Worm (Caenorhabditis elegans): ENCODE measurements around the gene ZK512.8.
A peak's percentile ranks its signal among the peaks of the same experiment; 100 is the strongest.

The ZK512.8 gene

DNA sequence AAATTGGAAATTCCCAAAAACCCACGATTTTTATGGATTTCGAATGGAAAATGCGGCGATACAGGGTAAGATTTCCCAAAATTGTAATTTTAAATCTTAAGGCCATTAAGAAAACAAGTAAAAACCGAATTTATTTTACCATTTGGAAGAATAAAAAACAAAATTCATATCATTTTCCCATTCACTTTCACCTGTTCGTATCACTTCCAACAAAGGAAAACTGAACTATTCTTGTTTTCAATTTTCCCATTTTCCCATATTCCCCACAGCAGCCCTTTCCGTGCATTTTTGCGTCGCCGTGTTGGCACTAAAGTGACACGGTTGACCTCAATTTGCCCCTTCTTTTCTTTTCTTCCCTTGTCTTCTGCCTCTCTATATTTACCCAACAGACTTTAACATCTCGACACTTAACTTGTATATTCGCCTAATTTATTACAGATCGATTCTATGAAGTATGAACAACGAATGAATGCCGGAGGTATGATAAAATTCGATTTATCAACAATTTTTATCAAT lies 20.0 kb upstream of the ZK512.8 start, which contains the start of gene sec-16A.1:
sec-16A.1 (plus strand) TSS at position 51 of the 516 bp plus-strand sequence.
- no peak for TF ChIP-seq him-1 (tag; optimal IDR thresholded peaks at IDR 0.05)
- TF ChIP-seq W03F9.2 (tag; optimal IDR thresholded peaks at IDR 0.05), result no peak
- no peak for TF ChIP-seq dao-5 (tag; optimal IDR thresholded peaks at IDR 0.05)

DNA sequence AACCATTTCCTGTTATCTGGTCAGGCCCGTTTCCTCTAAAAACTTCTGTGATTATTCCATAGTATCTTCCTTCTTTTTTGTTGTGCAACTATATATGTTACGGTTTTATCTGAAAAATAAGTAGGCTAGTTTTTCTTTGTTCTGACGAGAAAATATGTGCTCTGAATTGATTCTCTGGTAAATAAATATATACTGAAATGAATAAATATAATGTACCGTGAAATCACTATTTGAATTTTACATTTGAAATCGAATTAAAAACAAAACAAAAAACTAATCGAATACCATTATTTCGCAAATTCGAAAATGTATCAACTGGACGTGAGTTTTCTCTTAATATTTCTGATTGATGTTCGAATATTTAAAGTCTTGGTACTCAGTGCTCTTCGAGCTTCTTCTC lies 15.3 kb upstream of the ZK512.8 start, which contains the start of gene ZK512.10:
ZK512.10 (plus strand) TSS at position 301 of the 400 bp plus-strand sequence.
- TF ChIP-seq W03F9.2 (tag; optimal IDR thresholded peaks at IDR 0.05) (no peak), dao-5 (tag; optimal IDR thresholded peaks at IDR 0.05) (no peak), him-1 (tag; optimal IDR thresholded peaks at IDR 0.05) (no peak)

DNA sequence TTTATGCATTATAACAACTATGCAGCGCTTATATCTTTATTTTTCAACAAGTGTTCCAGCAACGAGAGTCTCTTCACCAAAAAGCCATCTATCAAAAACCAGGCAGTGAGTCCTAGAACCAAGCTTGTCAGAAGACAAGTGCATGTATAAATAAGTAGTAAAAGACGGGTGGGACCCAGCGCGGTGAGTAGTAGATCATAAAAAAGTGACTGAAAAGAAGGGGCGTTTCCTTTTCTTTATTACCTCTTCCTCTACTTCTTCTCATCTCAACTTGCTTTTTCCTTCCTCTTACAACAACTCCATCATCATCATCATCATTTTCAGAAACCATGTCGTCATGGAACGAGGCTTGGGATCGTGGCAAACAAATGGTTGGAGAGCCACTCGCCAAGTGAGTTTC lies 9.3 kb upstream of the ZK512.8 start, which contains the start of gene eat-4:
eat-4 (plus strand) TSS at position 301 of the 400 bp plus-strand sequence.
- TF ChIP-seq him-1 (tag; optimal IDR thresholded peaks at IDR 0.05), result no peak
- no peak for TF ChIP-seq dao-5 (tag; optimal IDR thresholded peaks at IDR 0.05)
- TF ChIP-seq W03F9.2 (tag; optimal IDR thresholded peaks at IDR 0.05), result no peak

DNA sequence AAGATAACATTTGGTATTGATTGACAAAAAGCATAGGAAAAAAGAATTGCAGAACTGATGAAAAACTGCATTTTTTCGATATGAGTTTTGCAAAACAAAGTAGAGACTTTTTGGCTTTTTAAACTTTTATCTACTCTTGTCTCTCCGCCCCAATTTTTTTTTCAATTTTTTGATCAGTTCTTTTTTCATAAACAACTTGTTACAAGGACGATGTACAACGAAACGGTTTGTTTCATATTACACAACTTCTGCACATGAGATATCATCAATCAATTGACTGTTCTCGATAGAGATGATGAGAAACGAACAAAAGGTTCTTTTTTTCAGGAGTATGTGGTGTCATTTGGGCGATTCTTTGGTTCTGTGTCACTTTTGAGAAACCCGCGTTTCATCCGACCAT lies 7.3 kb upstream of the ZK512.8 start, which contains the start of gene ZK512.7:
ZK512.7 (minus strand) TSS at position 101 of the 400 bp plus-strand sequence.
- TF ChIP-seq W03F9.2 (tag; optimal IDR thresholded peaks at IDR 0.05) (no peak), dao-5 (tag; optimal IDR thresholded peaks at IDR 0.05) (no peak), him-1 (tag; optimal IDR thresholded peaks at IDR 0.05) (no peak)

DNA sequence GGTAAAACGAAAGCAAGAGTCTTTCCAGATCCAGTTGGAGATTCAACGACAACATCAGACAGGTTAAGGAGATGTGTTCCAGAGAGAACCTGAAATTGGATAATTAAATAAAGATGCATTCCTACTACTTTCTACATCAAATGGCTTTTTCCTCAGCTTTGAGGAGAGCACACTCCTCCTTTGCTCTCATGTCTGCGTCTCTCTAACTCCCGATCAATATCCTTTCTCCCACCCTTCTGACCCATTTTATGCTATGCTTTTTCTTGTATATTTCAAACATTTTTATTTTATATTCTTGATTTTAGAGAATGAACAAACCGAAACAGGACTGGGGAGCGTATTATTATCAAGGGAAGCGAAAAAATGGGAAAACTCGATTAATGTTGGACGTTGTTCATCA lies 2.0 kb upstream of the ZK512.8 start, which contains the start of gene ZK512.11:
ZK512.11 (plus strand) TSS at position 301 of the 400 bp plus-strand sequence.
- TF ChIP-seq W03F9.2 (tag; optimal IDR thresholded peaks at IDR 0.05), result no peak
- TF ChIP-seq him-1 (tag; optimal IDR thresholded peaks at IDR 0.05), result no peak
- TF ChIP-seq dao-5 (tag; optimal IDR thresholded peaks at IDR 0.05), result no peak

DNA sequence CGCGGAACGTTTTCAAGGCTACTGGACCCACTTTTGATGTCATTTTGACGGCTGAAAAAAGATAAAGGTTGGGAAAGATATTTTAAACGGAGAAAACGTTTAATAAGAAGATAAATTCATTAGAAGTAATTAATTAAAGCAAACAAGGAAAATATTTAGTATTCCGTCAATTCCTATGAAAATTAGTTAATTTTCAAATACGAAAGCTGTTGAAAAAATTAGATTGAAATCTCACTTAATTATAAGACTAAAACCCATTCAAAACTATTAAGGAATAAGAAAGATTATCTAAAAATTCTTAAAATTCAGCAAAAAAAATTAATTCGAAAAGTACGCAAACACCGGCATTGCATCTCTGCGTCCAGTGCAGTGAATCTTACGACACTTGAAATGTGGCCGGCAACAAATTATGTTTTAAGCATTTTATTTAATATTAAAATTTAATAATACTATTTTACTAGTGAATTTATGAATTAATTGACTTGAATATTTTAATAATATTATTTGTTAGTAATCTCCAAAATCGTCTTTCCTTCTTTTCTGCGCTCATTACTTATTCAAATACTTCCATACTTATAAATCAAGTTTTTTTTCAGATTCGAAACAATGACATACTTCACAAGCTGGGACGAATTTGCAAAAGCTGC lies 998 bp upstream of the ZK512.8 start, which contains the start of the genes ZK512.2 and ZK512.4:
ZK512.2 (minus strand) TSS at position 51 of the 647 bp plus-strand sequence.
ZK512.4 (plus strand) TSS at position 597 of the 647 bp plus-strand sequence.
- peak; percentile 65 for TF ChIP-seq W03F9.2 (tag; optimal IDR thresholded peaks at IDR 0.05)
- TF ChIP-seq dao-5 (tag; optimal IDR thresholded peaks at IDR 0.05), result no peak

DNA sequence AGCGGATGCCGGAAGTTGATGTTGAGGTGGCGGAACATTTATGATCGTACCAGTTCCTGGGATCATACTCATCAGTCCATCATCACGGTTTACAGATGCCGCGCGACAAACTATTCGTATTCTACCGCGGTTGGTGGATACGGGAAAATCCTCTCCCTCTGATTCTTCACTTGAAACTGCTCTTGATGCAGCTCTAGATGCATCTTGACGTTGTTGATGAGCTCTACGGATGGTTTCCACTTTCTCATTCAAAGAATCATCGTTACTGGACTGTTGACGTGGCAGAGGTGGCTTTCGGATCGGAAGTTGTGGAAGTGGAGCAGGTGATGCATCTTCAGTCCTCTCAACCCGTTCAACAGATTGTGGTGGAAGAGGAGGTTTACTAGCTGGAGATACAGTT lies 3.3 kb downstream of the ZK512.8 start:
- no peak for TF ChIP-seq W03F9.2 (tag; optimal IDR thresholded peaks at IDR 0.05)
- no peak for TF ChIP-seq dao-5 (tag; optimal IDR thresholded peaks at IDR 0.05)
- no peak for TF ChIP-seq him-1 (tag; optimal IDR thresholded peaks at IDR 0.05)

DNA sequence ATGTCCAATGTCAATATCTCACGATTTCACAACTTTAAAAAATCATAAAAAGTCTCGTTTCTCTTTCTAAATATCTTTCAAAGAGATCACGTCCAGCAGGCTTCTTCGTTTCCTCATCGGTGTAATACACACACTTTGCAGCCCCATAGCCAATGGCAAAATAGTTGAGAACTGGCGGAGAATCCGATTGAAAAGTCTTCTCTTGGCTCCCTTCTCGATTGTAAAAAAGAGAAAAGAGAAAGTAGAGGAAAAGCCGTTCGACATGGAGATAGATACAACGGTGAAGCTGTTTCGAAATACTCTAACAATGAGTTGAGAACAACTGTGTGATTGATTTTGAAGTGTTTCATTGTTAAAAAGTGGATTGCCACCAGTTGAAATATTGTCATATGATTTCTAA lies 5.9 kb downstream of the ZK512.8 start:
- TF ChIP-seq him-1 (tag; optimal IDR thresholded peaks at IDR 0.05) (no peak), dao-5 (tag; optimal IDR thresholded peaks at IDR 0.05) (no peak), W03F9.2 (tag; optimal IDR thresholded peaks at IDR 0.05) (no peak)

DNA sequence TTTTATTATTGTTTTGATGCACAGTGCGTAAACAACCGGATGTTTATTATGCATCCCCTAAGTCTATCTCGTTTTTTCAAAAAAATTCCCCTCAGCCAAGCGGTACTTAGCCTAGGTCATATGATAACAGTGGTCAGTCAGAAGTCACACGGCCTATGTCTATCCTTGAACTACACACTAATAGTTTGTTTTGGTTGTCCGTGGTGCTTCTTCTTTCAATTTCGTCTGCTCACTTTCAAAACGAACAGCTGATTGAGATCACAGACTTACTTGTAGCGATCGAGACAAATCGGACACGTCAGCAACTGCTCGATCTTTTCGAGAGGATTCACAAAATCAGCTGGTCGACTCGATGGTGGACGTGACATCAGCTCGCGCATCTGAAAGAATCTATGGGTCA lies 7.1 kb downstream of the ZK512.8 start:
- TF ChIP-seq him-1 (tag; optimal IDR thresholded peaks at IDR 0.05) (no peak), W03F9.2 (tag; optimal IDR thresholded peaks at IDR 0.05) (no peak), dao-5 (tag; optimal IDR thresholded peaks at IDR 0.05) (no peak)

DNA sequence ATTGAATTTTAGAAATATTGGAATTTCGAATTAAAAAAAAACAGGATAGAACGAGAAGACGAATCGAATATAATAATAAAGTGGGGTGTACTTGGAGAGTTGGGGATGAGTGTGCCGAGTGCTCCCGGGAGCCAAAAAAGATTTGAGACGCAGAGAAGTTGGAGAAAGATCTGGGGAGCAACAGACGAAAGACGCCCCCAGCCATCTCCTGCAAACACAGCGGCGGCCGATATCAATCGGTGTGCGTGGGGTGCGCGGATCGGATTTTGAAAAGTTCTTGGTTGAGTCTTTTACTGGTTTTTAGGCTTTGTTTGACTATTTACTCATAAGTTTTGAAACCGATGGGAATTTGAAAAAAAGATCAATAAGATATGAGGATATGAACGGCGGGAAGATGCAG lies 7.9 kb downstream of the ZK512.8 start, which contains the start of gene nhl-1:
nhl-1 (minus strand) TSS at position 101 of the 400 bp plus-strand sequence.
- TF ChIP-seq W03F9.2 (tag; optimal IDR thresholded peaks at IDR 0.05) (no peak), him-1 (tag; optimal IDR thresholded peaks at IDR 0.05) (no peak), dao-5 (tag; optimal IDR thresholded peaks at IDR 0.05) (no peak)

DNA sequence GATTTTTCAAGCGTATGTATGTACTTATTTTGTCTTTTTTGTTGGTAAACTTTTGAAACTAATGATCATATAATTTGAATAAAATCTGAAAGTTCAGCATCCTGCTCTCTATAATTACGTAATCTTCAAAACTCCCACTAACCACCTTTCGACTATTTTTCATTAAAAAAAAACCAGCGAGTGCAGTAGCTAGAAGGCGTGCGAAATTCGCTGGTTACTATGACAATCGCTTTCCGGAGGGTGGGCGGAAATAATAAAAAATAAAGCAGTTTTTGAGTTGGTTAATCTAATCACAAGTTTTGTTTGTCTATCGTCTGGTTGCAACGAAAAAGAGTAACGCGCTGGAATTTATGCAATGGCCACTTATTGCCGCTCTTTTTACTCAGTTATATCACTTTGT lies 8.9 kb downstream of the ZK512.8 start, which contains the start of gene irld-34:
irld-34 (plus strand) TSS at position 301 of the 400 bp plus-strand sequence.
- TF ChIP-seq him-1 (tag; optimal IDR thresholded peaks at IDR 0.05) (no peak), W03F9.2 (tag; optimal IDR thresholded peaks at IDR 0.05) (no peak), dao-5 (tag; optimal IDR thresholded peaks at IDR 0.05) (no peak)

DNA sequence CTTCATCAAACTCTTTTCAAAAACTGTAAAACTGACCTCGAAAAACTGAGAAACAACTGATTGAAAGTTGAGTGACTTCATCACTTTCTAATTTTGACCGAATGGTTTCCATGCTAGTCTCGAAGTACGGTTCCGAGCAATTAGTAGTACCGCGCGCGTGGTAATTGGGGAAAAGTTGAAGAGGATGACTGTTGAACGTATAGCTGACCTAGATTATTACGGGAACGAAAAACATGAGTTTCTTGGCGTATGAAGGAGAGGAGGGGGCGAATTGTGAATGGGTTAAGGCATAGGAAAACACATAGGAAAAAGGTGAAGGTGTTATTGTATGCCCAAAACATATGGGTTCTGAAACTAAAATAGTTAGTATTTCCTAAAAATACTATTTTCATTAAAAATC lies 15.7 kb downstream of the ZK512.8 start, which contains the start of gene ptr-9:
ptr-9 (minus strand) TSS at position 101 of the 400 bp plus-strand sequence.
- no peak for TF ChIP-seq dao-5 (tag; optimal IDR thresholded peaks at IDR 0.05)
- TF ChIP-seq W03F9.2 (tag; optimal IDR thresholded peaks at IDR 0.05), result no peak
- no peak for TF ChIP-seq him-1 (tag; optimal IDR thresholded peaks at IDR 0.05)

DNA sequence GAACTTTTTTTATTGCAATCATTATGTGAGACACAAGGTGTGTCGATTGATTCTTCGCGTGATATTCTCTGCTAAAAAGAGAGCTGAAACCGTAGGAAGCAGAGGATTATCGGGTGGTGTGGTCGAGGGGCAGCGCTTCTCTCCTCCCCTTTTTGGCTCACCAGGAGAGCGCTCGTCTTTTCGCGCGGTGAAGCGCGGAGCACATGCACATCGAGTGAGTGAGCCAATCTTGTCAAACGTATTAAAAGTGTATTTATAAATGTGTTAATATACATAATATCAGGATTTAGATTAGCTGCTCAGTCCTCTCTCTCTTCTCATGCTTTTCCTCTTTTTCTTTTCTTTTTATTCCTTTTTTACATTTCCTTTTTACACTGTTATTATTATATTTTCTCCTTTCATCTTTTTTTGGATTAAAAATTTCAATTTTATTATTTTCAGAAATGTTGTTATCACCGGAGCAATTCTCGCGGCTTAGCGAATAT lies 16.8 kb downstream of the ZK512.8 start, which contains the start of gene dgk-3:
dgk-3 (plus strand) TSS at position 435 of the 485 bp plus-strand sequence.
- TF ChIP-seq him-1 (tag; optimal IDR thresholded peaks at IDR 0.05) (no peak), W03F9.2 (tag; optimal IDR thresholded peaks at IDR 0.05) (no peak), dao-5 (tag; optimal IDR thresholded peaks at IDR 0.05) (no peak)

DNA sequence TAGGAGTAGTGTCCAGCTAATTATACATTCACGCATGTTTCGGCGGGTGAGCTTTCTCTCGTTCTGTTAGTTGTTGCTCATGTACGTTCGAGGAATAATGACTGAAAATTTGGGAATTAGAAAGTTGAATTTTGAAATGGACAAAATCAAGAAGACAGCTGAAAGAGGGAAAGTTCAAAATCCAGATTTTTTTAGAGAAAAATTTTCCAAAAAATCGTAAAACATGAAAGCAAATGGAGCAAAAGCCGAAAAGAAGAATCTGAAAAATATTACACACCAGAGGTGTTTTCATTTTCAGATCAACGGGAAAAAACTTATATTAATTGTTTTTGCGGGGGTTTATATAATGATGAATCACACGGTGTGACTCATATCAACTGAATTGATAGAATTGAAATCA lies 26.8 kb downstream of the ZK512.8 start, which contains the start of gene ina-1:
ina-1 (minus strand) TSS at position 101 of the 400 bp plus-strand sequence.
- TF ChIP-seq dao-5 (tag; optimal IDR thresholded peaks at IDR 0.05), result no peak
- TF ChIP-seq him-1 (tag; optimal IDR thresholded peaks at IDR 0.05), result no peak
- TF ChIP-seq W03F9.2 (tag; optimal IDR thresholded peaks at IDR 0.05), result no peak
